Worm (Caenorhabditis elegans) whole organism, L1 larva: Measurements from ENCODE around the gene dsb-1.
A peak's percentile ranks its signal among the peaks of the same experiment; 100 is the strongest.

Source experiments
- C04F5.9 ChIP-seq: sonication (generic microtip); optimal IDR thresholded peaks from 2 replicates; lab custom pipeline; 2016; ENCODE audit warnings: missing genetic modification characterization, missing compliant biosample characterization
- C34B4.2 ChIP-seq: sonication (generic microtip); optimal IDR thresholded peaks from 2 replicates; lab custom pipeline; 2017; ENCODE audit warnings: mild to moderate bottlenecking, missing genetic modification characterization, missing compliant biosample characterization
- F16B12.6 ChIP-seq: fragments of 150-350 bp; optimal IDR thresholded peaks from 2 replicates; lab custom pipeline; 2014; ENCODE audit warnings: missing biosample characterization, missing genetic modification characterization
- Y116A8C.19 ChIP-seq: sonication (generic microtip); optimal IDR thresholded peaks from 2 replicates; lab custom pipeline; 2016; ENCODE audit warnings: missing compliant biosample characterization, missing genetic modification characterization, borderline replicate concordance
- alr-1 ChIP-seq: fragments of 200-800 bp; sonication (Bioruptor generic); optimal IDR thresholded peaks from 2 replicates; lab custom pipeline; 2018; ENCODE audit warnings: borderline replicate concordance, mild to moderate bottlenecking, missing genetic modification characterization, missing compliant biosample characterization
- ama-1 ChIP-seq: fragments of 150-350 bp; optimal IDR thresholded peaks from 2 replicates; lab custom pipeline; 2014
- blmp-1 ChIP-seq: fragments of 150-350 bp; optimal IDR thresholded peaks from 2 replicates; lab custom pipeline; 2014; ENCODE audit warnings: missing biosample characterization, missing genetic modification characterization
- ceh-63 ChIP-seq: fragments of 200-800 bp; sonication (Bioruptor generic); optimal IDR thresholded peaks from 2 replicates; lab custom pipeline; 2018; ENCODE audit warnings: mild to moderate bottlenecking, missing genetic modification characterization, missing compliant biosample characterization
- ceh-8 ChIP-seq: fragments of 200-800 bp; sonication (Bioruptor generic); optimal IDR thresholded peaks from 2 replicates; lab custom pipeline; 2018; ENCODE audit warnings: mild to moderate bottlenecking, missing genetic modification characterization, moderate library complexity, missing compliant biosample characterization
- ceh-82 ChIP-seq, 3 experiments: fragments of 150-350 bp in 1 of 3; sonication (generic microtip) in 2 of 3; optimal IDR thresholded peaks; 2 replicates each; lab custom pipeline; 2014 to 2017; ENCODE audit warnings: missing biosample characterization in 3 of 3, missing genetic modification characterization in 3 of 3
- ces-1 ChIP-seq: fragments of 150-350 bp; optimal IDR thresholded peaks from 2 replicates; lab custom pipeline; 2014; ENCODE audit warnings: missing biosample characterization, missing genetic modification reagents, missing genetic modification characterization
- dpl-1 ChIP-seq, 3 experiments: fragments of 150-350 bp in 2 of 3; sonication (generic microtip) in 1 of 3; optimal IDR thresholded peaks; 2 replicates each; lab custom pipeline; 2014 to 2017; ENCODE audit warnings: missing biosample characterization in 3 of 3, missing genetic modification characterization in 3 of 3, missing genetic modification reagents in 3 of 3
- dsc-1 ChIP-seq: sonication (generic microtip); optimal IDR thresholded peaks from 2 replicates; lab custom pipeline; 2016; ENCODE audit warnings: mild to moderate bottlenecking, missing genetic modification characterization, missing compliant biosample characterization
- efl-1 ChIP-seq, 4 experiments: fragments of 150-350 bp; optimal IDR thresholded peaks in 3 of 4; peaks in 1 of 4; 1 replicate in 1 of 4; 2 replicates in 3 of 4; lab custom pipeline; 2014; ENCODE audit warnings: missing biosample characterization in 2 of 4, missing genetic modification characterization in 2 of 4, missing genetic modification reagents in 2 of 4
- elt-3 ChIP-seq, 6 experiments: fragments of 150-350 bp in 1 of 6; sonication (generic microtip); optimal IDR thresholded peaks; 2 replicates each; lab custom pipeline; 2017 to 2018; ENCODE audit warnings: missing biosample characterization in 6 of 6, missing genetic modification characterization in 6 of 6, inconsistent platforms in 1 of 6
- ets-5 ChIP-seq: fragments of 200-800 bp; sonication (Bioruptor generic); IDR thresholded peaks from 2 replicates; pipeline ENCODE4 v1.3.6; 2022; ENCODE audit warnings: missing genetic modification characterization, missing compliant biosample characterization
- fkh-10 ChIP-seq: sonication (generic microtip); optimal IDR thresholded peaks from 2 replicates; lab custom pipeline; 2017; ENCODE audit warnings: missing biosample characterization, missing genetic modification reagents, missing genetic modification characterization
- fkh-8 ChIP-seq: sonication (generic microtip); optimal IDR thresholded peaks from 2 replicates; lab custom pipeline; 2016; ENCODE audit warnings: mild to moderate bottlenecking, missing genetic modification characterization, missing compliant biosample characterization
- hpl-2 ChIP-seq: fragments of 150-350 bp; optimal IDR thresholded peaks from 2 replicates; lab custom pipeline; 2014; ENCODE audit warnings: missing biosample characterization, missing genetic modification reagents, missing genetic modification characterization
- isw-1 ChIP-seq: fragments of 200-800 bp; sonication (Bioruptor generic); IDR thresholded peaks from 2 replicates; pipeline ENCODE4 v1.3.6; 2022; ENCODE audit warnings: missing genetic modification characterization, missing compliant biosample characterization
- jun-1 ChIP-seq: fragments of 150-350 bp; optimal IDR thresholded peaks from 2 replicates; lab custom pipeline; 2014; ENCODE audit warnings: missing biosample characterization, missing genetic modification reagents, missing genetic modification characterization
- lin-13 ChIP-seq: fragments of 150-350 bp; optimal IDR thresholded peaks from 2 replicates; lab custom pipeline; 2014; ENCODE audit warnings: missing biosample characterization, missing genetic modification reagents, missing genetic modification characterization
- lin-35 ChIP-seq, 2 experiments: fragments of 150-350 bp; optimal IDR thresholded peaks; 2 replicates each; lab custom pipeline; 2014; ENCODE audit warnings: missing biosample characterization in 2 of 2, missing genetic modification characterization in 2 of 2, missing genetic modification reagents in 2 of 2
- lir-3 ChIP-seq: sonication (generic microtip); optimal IDR thresholded peaks from 2 replicates; lab custom pipeline; 2016; ENCODE audit warnings: mild to moderate bottlenecking, missing genetic modification characterization, moderate library complexity, missing compliant biosample characterization; ENCODE audit not compliant: poor library complexity
- lsy-2 ChIP-seq, 2 experiments: fragments of 150-350 bp; optimal IDR thresholded peaks; 2 replicates each; lab custom pipeline; 2014; ENCODE audit warnings: missing biosample characterization in 2 of 2, missing genetic modification characterization in 2 of 2
- mdl-1 ChIP-seq, 2 experiments: fragments of 150-350 bp; optimal IDR thresholded peaks; 2 replicates each; lab custom pipeline; 2014 to 2017; ENCODE audit warnings: missing biosample characterization in 2 of 2, missing genetic modification characterization in 2 of 2, inconsistent platforms in 1 of 2
- mef-2 ChIP-seq: fragments of 150-350 bp; optimal IDR thresholded peaks from 2 replicates; lab custom pipeline; 2014; ENCODE audit warnings: missing biosample characterization, missing genetic modification characterization
- mep-1 ChIP-seq: fragments of 150-350 bp; optimal IDR thresholded peaks from 2 replicates; lab custom pipeline; 2014; ENCODE audit warnings: missing biosample characterization, missing genetic modification characterization
- nhr-11 ChIP-seq: fragments of 150-350 bp; optimal IDR thresholded peaks from 2 replicates; lab custom pipeline; 2014; ENCODE audit warnings: missing biosample characterization, missing genetic modification characterization
- nhr-19 ChIP-seq: fragments of 200-800 bp; sonication (Bioruptor generic); conservative IDR thresholded peaks from 2 replicates; pipeline ENCODE4 v1.3.6; 2022; ENCODE audit warnings: missing genetic modification characterization, missing compliant biosample characterization
- nhr-20 ChIP-seq: sonication (generic microtip); optimal IDR thresholded peaks from 2 replicates; lab custom pipeline; 2016; ENCODE audit warnings: mild to moderate bottlenecking, missing genetic modification characterization, missing compliant biosample characterization
- nhr-71 ChIP-seq: sonication (generic microtip); optimal IDR thresholded peaks from 2 replicates; lab custom pipeline; 2016; ENCODE audit warnings: mild to moderate bottlenecking, missing genetic modification characterization, moderate library complexity, missing compliant biosample characterization
- nhr-76 ChIP-seq: sonication (generic microtip); optimal IDR thresholded peaks from 2 replicates; lab custom pipeline; 2017; ENCODE audit warnings: missing biosample characterization, missing genetic modification characterization
- nhr-84 ChIP-seq: sonication (generic microtip); optimal IDR thresholded peaks from 2 replicates; lab custom pipeline; 2017; ENCODE audit warnings: missing biosample characterization, missing genetic modification characterization
- nhr-85 ChIP-seq: sonication (generic microtip); peaks from one replicate; lab custom pipeline; 2016; ENCODE audit warnings: missing genetic modification characterization, inconsistent platforms, missing compliant biosample characterization
- nhr-90 ChIP-seq: sonication (generic microtip); optimal IDR thresholded peaks from 2 replicates; lab custom pipeline; 2016; ENCODE audit warnings: mild to moderate bottlenecking, missing genetic modification characterization, missing compliant biosample characterization; ENCODE audit not compliant: poor library complexity
- pag-3 ChIP-seq: sonication (generic microtip); optimal IDR thresholded peaks from 2 replicates; lab custom pipeline; 2017; ENCODE audit warnings: missing genetic modification characterization, mild to moderate bottlenecking, missing compliant biosample characterization, antibody characterized with exemption, borderline replicate concordance; ENCODE audit not compliant: insufficient read depth
- rnt-1 ChIP-seq: sonication (generic microtip); optimal IDR thresholded peaks from 2 replicates; lab custom pipeline; 2016; ENCODE audit warnings: mild to moderate bottlenecking, missing genetic modification characterization, moderate library complexity, missing compliant biosample characterization
- skn-1 ChIP-seq: fragments of 150-350 bp; optimal IDR thresholded peaks from 2 replicates; lab custom pipeline; 2014; ENCODE audit warnings: missing biosample characterization, missing genetic modification characterization
- snpc-4 ChIP-seq: fragments of 150-350 bp; optimal IDR thresholded peaks from 2 replicates; lab custom pipeline; 2014; ENCODE audit warnings: missing biosample characterization, missing genetic modification characterization
- snu-23 ChIP-seq: sonication (generic microtip); optimal IDR thresholded peaks from 2 replicates; lab custom pipeline; 2016; ENCODE audit warnings: missing genetic modification characterization, missing compliant biosample characterization
- sup-37 ChIP-seq: fragments of 200-800 bp; sonication (Bioruptor generic); optimal IDR thresholded peaks from 2 replicates; lab custom pipeline; 2018; ENCODE audit warnings: mild to moderate bottlenecking, missing genetic modification characterization, missing compliant biosample characterization
- swsn-7 ChIP-seq: sonication (generic microtip); optimal IDR thresholded peaks from 2 replicates; lab custom pipeline; 2016; ENCODE audit warnings: missing genetic modification characterization, missing compliant biosample characterization
- tlp-1 ChIP-seq: fragments of 150-350 bp; optimal IDR thresholded peaks from 2 replicates; lab custom pipeline; 2014; ENCODE audit warnings: missing biosample characterization, missing genetic modification characterization
- unc-130 ChIP-seq: fragments of 150-350 bp; optimal IDR thresholded peaks from 2 replicates; lab custom pipeline; 2017; ENCODE audit warnings: missing biosample characterization, missing genetic modification characterization, inconsistent platforms
- unc-62 ChIP-seq: fragments of 150-350 bp; optimal IDR thresholded peaks from 2 replicates; lab custom pipeline; 2014; ENCODE audit warnings: missing biosample characterization, missing genetic modification reagents, missing genetic modification characterization
- zag-1 ChIP-seq: fragments of 150-350 bp; optimal IDR thresholded peaks from 2 replicates; lab custom pipeline; 2014; ENCODE audit warnings: missing biosample characterization, missing genetic modification characterization
- ztf-11 ChIP-seq, 2 experiments: sonication (generic microtip); optimal IDR thresholded peaks; 2 replicates each; lab custom pipeline; 2016 to 2017; ENCODE audit warnings: missing genetic modification characterization in 2 of 2, missing biosample characterization in 1 of 2, missing compliant biosample characterization in 1 of 2

dsb-1 gene

DNA sequence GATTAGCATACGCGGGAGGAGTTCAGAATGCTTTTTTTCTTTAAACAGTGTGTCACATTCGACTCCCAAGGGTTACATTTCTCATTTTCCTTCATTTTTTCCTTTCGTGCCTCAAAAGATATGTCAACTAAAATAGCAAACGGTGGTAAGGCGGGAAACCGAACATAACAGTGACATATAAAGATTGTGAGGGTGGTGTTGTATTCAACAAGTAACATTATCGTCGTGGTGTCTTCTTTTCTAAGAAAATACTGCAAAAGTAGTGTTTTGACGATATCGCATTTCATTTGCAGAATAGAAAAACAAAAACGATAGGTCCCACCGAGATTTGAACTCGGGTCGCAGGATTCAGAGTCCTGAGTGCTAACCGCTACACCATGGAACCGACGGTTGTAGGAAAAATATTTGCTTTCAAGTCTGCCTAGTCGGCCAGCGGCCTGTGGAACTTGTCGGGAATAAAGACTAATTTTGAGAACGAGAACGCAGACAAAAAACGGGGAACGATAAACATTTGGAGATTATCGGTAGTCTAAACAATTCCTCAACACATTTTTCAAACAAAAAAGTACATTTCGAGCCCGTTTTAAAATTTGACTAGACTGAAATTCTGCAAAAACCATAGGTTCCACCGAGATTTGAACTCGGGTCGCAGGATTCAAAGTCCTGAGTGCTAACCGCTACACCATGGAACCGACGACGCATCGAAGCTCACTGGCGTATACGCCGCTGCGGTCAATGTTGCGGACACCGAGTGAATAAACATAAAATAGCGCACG is 8.1 kb downstream of the dsb-1 start:
- no peak for TF ChIP-seq nhr-11
- peak; percentile 34 for TF ChIP-seq nhr-19 (GFP tag; lab: Robert Waterston, UW)
- TF ChIP-seq nhr-84 (tag; lab: Kevin White, UChicago) = no peak
- no peak for TF ChIP-seq mdl-1 (tag; optimal IDR thresholded peaks at IDR 0.05; lab: Kevin White, UChicago)
- no peak for TF ChIP-seq dsc-1 (tag; lab: Kevin White, UChicago)
- no peak for TF ChIP-seq pag-3 (tag; lab: Kevin White, UChicago)
- peak in 1 of 2 experiments; percentile 24 for TF ChIP-seq lsy-2 (tag; optimal IDR thresholded peaks at IDR 0.05; lab: Kevin White, UChicago)
- TF ChIP-seq dpl-1 (GFP tag; optimal IDR thresholded peaks at IDR 0.05; lab: Kevin White, UChicago) = no peak
- TF ChIP-seq lin-35 (GFP tag; optimal IDR thresholded peaks at IDR 0.05; lab: Kevin White, UChicago) = peak in 1 of 2 experiments; percentile 10
- TF ChIP-seq ets-5 (GFP tag; lab: Robert Waterston, UW) = no peak
- TF ChIP-seq swsn-7 (tag; lab: Kevin White, UChicago) = no peak
- TF ChIP-seq nhr-71 (tag; lab: Kevin White, UChicago) = peak; percentile 13
- peak in 1 of 2 experiments; percentile 10 for TF ChIP-seq efl-1 (optimal IDR thresholded peaks at IDR 0.05; lab: Kevin White, UChicago)
- peak in 1 of 2 experiments; percentile 87 for TF ChIP-seq efl-1 (GFP tag; optimal IDR thresholded peaks at IDR 0.05 in 1 of 2; lab: Kevin White, UChicago)
- TF ChIP-seq alr-1 (tag; lab: Kevin White, UChicago) = no peak
- no peak for TF ChIP-seq isw-1 (GFP tag; lab: Robert Waterston, UW)
- TF ChIP-seq nhr-85 (tag; lab: Kevin White, UChicago) = no peak
- TF ChIP-seq mef-2 = no peak
- no peak for TF ChIP-seq ama-1 (lab: Kevin White, UChicago)
- peak; percentile 21 for TF ChIP-seq rnt-1 (tag; lab: Kevin White, UChicago)

DNA sequence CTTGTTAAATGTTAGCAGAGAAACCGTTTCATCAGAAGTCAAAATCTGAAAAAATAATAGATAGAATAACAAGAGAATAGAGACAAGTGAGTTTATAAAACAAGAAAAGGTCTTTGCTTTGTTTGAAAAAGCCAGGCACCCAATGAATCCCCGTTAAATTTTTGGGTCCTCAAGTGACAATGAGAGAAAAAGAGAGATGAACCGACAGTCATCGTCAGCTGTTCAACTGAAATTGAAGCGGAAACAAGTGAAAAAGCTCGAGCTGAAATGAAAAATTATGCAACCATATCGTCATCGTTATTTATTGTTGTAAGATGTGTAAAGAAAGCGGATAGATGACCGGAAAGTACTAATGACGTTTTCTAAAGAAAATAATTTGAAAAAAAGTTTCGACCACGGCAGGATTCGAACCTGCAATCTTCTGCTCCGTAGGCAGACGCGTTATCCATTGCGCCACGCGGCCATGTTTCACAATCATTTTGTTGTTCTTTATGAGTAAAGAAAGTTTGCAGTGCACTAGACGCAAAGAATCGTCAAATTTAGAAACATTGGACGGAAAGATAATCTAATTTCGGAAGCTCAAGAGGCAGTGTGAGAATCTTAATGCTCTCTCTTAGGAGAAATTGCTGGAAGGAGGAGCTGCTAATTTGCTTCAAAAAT is 8.9 kb downstream of the dsb-1 start, which contains the start of gene F08G5.3:
Gene F08G5.3, minus strand, starts transcription at position 51 of the 660 bp plus-strand sequence.
- TF ChIP-seq skn-1 (tag; lab: Kevin White, UChicago) = no peak
- no peak for TF ChIP-seq blmp-1
- TF ChIP-seq unc-62 (GFP tag; lab: Kevin White, UChicago) = no peak
- TF ChIP-seq ceh-8 (GFP tag; lab: Kevin White, UChicago) = no peak
- no peak for TF ChIP-seq lin-13
- peak; percentile 4 for TF ChIP-seq rnt-1 (tag; lab: Kevin White, UChicago)
- peak in 1 of 6 experiments; percentile 43 for TF ChIP-seq elt-3 (tag; optimal IDR thresholded peaks at IDR 0.05; lab: Kevin White, UChicago)
- no peak for TF ChIP-seq sup-37 (GFP tag; lab: Kevin White, UChicago)
- peak; percentile 4 for TF ChIP-seq mef-2
- no peak for TF ChIP-seq Y116A8C.19 (tag; lab: Kevin White, UChicago)
- TF ChIP-seq C34B4.2 (tag; lab: Kevin White, UChicago) = no peak
- no peak for TF ChIP-seq jun-1 (tag; lab: Kevin White, UChicago)
- TF ChIP-seq ceh-82 (tag; optimal IDR thresholded peaks at IDR 0.05; lab: Kevin White, UChicago) = peak in 1 of 3 experiments; percentile 8
- TF ChIP-seq fkh-10 (GFP tag; lab: Kevin White, UChicago) = no peak
- TF ChIP-seq ets-5 (GFP tag; lab: Robert Waterston, UW) = no peak
- peak; percentile 27 for TF ChIP-seq lir-3 (tag; lab: Kevin White, UChicago)
- TF ChIP-seq F16B12.6 (tag; lab: Kevin White, UChicago) = no peak
- no peak for TF ChIP-seq snpc-4 (tag; lab: Kevin White, UChicago)
- peak; percentile 57 for TF ChIP-seq nhr-90 (tag; lab: Kevin White, UChicago)
- TF ChIP-seq nhr-76 (tag; lab: Kevin White, UChicago) = no peak
- peak; percentile 21 for TF ChIP-seq mep-1 (tag; lab: Kevin White, UChicago)
- no peak for TF ChIP-seq ces-1 (GFP tag; lab: Kevin White, UChicago)
- TF ChIP-seq hpl-2 = no peak
- TF ChIP-seq ceh-63 (GFP tag; lab: Kevin White, UChicago) = no peak
- no peak for TF ChIP-seq C04F5.9 (tag; lab: Kevin White, UChicago)
- peak; percentile 62 for TF ChIP-seq snu-23 (GFP tag; lab: Kevin White, UChicago)
- peak; percentile 50 for TF ChIP-seq nhr-20 (tag; lab: Kevin White, UChicago)
- no peak for TF ChIP-seq fkh-8 (tag; lab: Kevin White, UChicago)
- no peak for TF ChIP-seq tlp-1 (tag; lab: Kevin White, UChicago)
- no peak for TF ChIP-seq zag-1 (tag; lab: Kevin White, UChicago)
- no peak for TF ChIP-seq alr-1 (tag; lab: Kevin White, UChicago)
- TF ChIP-seq ztf-11 (tag; optimal IDR thresholded peaks at IDR 0.05; lab: Kevin White, UChicago) = no peak
- no peak for TF ChIP-seq unc-130 (tag; lab: Kevin White, UChicago)
